Fruit fly (Drosophila melanogaster) whole organism, wandering third instar larva: ENCODE results near the gene ato.

Experiments
- Hnf4 ChIP-seq: fragments of 200-800 bp; sonication (Bioruptor generic); optimal IDR thresholded peaks from 2 replicates; lab custom pipeline; 2016; ENCODE audit warnings: missing biosample characterization, mild to moderate bottlenecking, missing genetic modification characterization
- Hr78 ChIP-seq: fragments of >200 bp; optimal IDR thresholded peaks from 2 replicates; lab custom pipeline; 2017; ENCODE audit warnings: missing biosample characterization, missing genetic modification characterization
- Jra ChIP-seq: sonication (Bioruptor generic); optimal IDR thresholded peaks from 2 replicates; lab custom pipeline; 2016; ENCODE audit warnings: missing biosample characterization, missing genetic modification characterization
- Myc ChIP-seq: fragments of >200 bp; optimal IDR thresholded peaks from 2 replicates; lab custom pipeline; 2017
- OdsH ChIP-seq: fragments of 200-800 bp; sonication (Bioruptor generic); optimal IDR thresholded peaks from 2 replicates; lab custom pipeline; 2016; ENCODE audit warnings: missing biosample characterization, mild to moderate bottlenecking, missing genetic modification characterization

DNA sequence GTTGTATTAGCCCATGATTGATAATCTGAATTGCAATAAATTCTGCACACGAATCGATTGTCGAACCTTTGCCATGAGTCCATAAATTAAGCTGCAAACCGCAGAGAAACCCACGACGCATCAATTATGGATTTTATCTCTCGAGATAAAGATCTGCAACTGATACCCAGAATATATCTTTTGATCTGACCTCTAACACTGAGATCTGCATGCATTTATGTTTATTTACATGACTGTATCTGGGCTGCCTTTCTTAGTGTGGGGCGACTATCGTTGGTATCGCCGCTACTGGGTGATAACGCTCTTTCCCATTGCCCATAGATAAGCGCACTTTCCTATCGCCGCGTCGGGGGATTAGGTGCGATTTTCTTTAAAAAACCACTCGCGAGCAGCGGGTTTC is 39.4 kb downstream of the ato start, which contains the start of gene Ctr1B:
- TF ChIP-seq Hr78 (GFP tag; lab: Kevin White, UChicago), result no peak
- TF ChIP-seq OdsH (GFP tag; lab: Kevin White, UChicago), result no peak
- TF ChIP-seq Jra (GFP tag; lab: Kevin White, UChicago), result no peak
- no peak for TF ChIP-seq Myc
- TF ChIP-seq Hnf4 (GFP tag; lab: Kevin White, UChicago), result no peak
